Worm (Caenorhabditis elegans) whole organism, late embryonic: Measurements from ENCODE around the gene rga-9.

ENCODE experiments used
- C08G9.2 ChIP-seq: sonication (generic microtip); optimal IDR thresholded peaks from 2 replicates; lab custom pipeline; 2016; ENCODE audit warnings: mild to moderate bottlenecking, missing genetic modification characterization, moderate library complexity, missing compliant biosample characterization
- F13H6.1 ChIP-seq: sonication (generic microtip); optimal IDR thresholded peaks from 2 replicates; lab custom pipeline; 2016; ENCODE audit warnings: missing genetic modification characterization, missing compliant biosample characterization
- K09A11.1 ChIP-seq: sonication (generic microtip); optimal IDR thresholded peaks from 2 replicates; lab custom pipeline; 2017; ENCODE audit warnings: antibody characterized with exemption, mild to moderate bottlenecking, missing genetic modification characterization, missing compliant biosample characterization; ENCODE audit not compliant: insufficient read depth
- T23F11.4 ChIP-seq: fragments of 200-800 bp; sonication (Bioruptor generic); optimal IDR thresholded peaks from 2 replicates; lab custom pipeline; 2018; ENCODE audit warnings: mild to moderate bottlenecking, missing genetic modification characterization, missing compliant biosample characterization
- Y22D7AL.16 ChIP-seq: sonication (generic microtip); optimal IDR thresholded peaks from 2 replicates; lab custom pipeline; 2016; ENCODE audit warnings: missing genetic modification characterization, missing compliant biosample characterization
- ahr-1 ChIP-seq: sonication (generic microtip); optimal IDR thresholded peaks from 2 replicates; lab custom pipeline; 2016; ENCODE audit warnings: missing genetic modification characterization, missing compliant biosample characterization
- ceh-14 ChIP-seq: sonication (generic microtip); optimal IDR thresholded peaks from 2 replicates; lab custom pipeline; 2016; ENCODE audit warnings: missing genotype, missing genetic modification characterization, missing compliant biosample characterization
- ceh-22 ChIP-seq: sonication (generic microtip); optimal IDR thresholded peaks from 2 replicates; lab custom pipeline; 2017; ENCODE audit warnings: missing biosample characterization, missing genetic modification characterization
- ceh-31 ChIP-seq: sonication (generic microtip); optimal IDR thresholded peaks from 2 replicates; lab custom pipeline; 2016; ENCODE audit warnings: missing genetic modification characterization, missing compliant biosample characterization
- ceh-34 ChIP-seq: sonication (generic microtip); optimal IDR thresholded peaks from 2 replicates; lab custom pipeline; 2016; ENCODE audit warnings: mild to moderate bottlenecking, missing genetic modification characterization, missing compliant biosample characterization
- ceh-9 ChIP-seq: sonication (generic microtip); optimal IDR thresholded peaks from 2 replicates; lab custom pipeline; 2016; ENCODE audit warnings: mild to moderate bottlenecking, missing genetic modification characterization, inconsistent platforms, missing compliant biosample characterization
- elt-2 ChIP-seq: sonication (generic microtip); optimal IDR thresholded peaks from 2 replicates; lab custom pipeline; 2016; ENCODE audit warnings: missing genetic modification reagents, missing genetic modification characterization, missing compliant biosample characterization
- elt-4 ChIP-seq: sonication (generic microtip); optimal IDR thresholded peaks from 2 replicates; lab custom pipeline; 2016; ENCODE audit warnings: missing genetic modification characterization, missing compliant biosample characterization
- eyg-1 ChIP-seq: sonication (generic microtip); optimal IDR thresholded peaks from 2 replicates; lab custom pipeline; 2016; ENCODE audit warnings: missing genotype, missing genetic modification characterization, missing compliant biosample characterization
- fax-1 ChIP-seq: sonication (generic microtip); optimal IDR thresholded peaks from 2 replicates; lab custom pipeline; 2016; ENCODE audit warnings: missing genotype, missing genetic modification characterization, missing compliant biosample characterization
- fkh-10 ChIP-seq: fragments of 150-350 bp; optimal IDR thresholded peaks from 2 replicates; lab custom pipeline; 2014; ENCODE audit warnings: missing biosample characterization, missing genetic modification reagents, missing genetic modification characterization
- fkh-6 ChIP-seq: sonication (generic microtip); optimal IDR thresholded peaks from 2 replicates; lab custom pipeline; 2016; ENCODE audit warnings: missing genetic modification characterization, missing compliant biosample characterization
- hlh-15 ChIP-seq: sonication (generic microtip); optimal IDR thresholded peaks from 2 replicates; lab custom pipeline; 2016; ENCODE audit warnings: missing genetic modification characterization, missing compliant biosample characterization
- lim-6 ChIP-seq: sonication (generic microtip); optimal IDR thresholded peaks from 2 replicates; lab custom pipeline; 2016; ENCODE audit warnings: missing genetic modification characterization, missing compliant biosample characterization
- lin-11 ChIP-seq: fragments of 200-800 bp; sonication (Bioruptor generic); optimal IDR thresholded peaks from 2 replicates; lab custom pipeline; 2018; ENCODE audit warnings: mild to moderate bottlenecking, missing genetic modification characterization, missing compliant biosample characterization
- madf-2 ChIP-seq: sonication (generic microtip); optimal IDR thresholded peaks from 2 replicates; lab custom pipeline; 2017; ENCODE audit warnings: missing genetic modification characterization, missing compliant biosample characterization
- mec-3 ChIP-seq: sonication (generic microtip); optimal IDR thresholded peaks from 2 replicates; lab custom pipeline; 2016; ENCODE audit warnings: borderline replicate concordance, missing genetic modification characterization, missing compliant biosample characterization
- nfya-1 ChIP-seq: sonication (generic microtip); optimal IDR thresholded peaks from 2 replicates; lab custom pipeline; 2017; ENCODE audit warnings: missing genetic modification characterization, mild to moderate bottlenecking, missing compliant biosample characterization, antibody characterized with exemption, moderate library complexity
- nhr-11 ChIP-seq: fragments of 150-350 bp; optimal IDR thresholded peaks from 2 replicates; lab custom pipeline; 2014; ENCODE audit warnings: missing biosample characterization, missing genetic modification characterization
- nhr-232 ChIP-seq: sonication (generic microtip); optimal IDR thresholded peaks from 2 replicates; lab custom pipeline; 2016; ENCODE audit warnings: missing genetic modification characterization, missing compliant biosample characterization
- npax-4 ChIP-seq: sonication (generic microtip); optimal IDR thresholded peaks from 2 replicates; lab custom pipeline; 2016; ENCODE audit warnings: missing genetic modification characterization, missing compliant biosample characterization
- pat-9 ChIP-seq: fragments of 200-800 bp; sonication (Bioruptor generic); optimal IDR thresholded peaks from 2 replicates; lab custom pipeline; 2018; ENCODE audit warnings: mild to moderate bottlenecking, missing genetic modification characterization, moderate library complexity, missing compliant biosample characterization
- pros-1 ChIP-seq: fragments of 150-350 bp; optimal IDR thresholded peaks from 2 replicates; lab custom pipeline; 2014; ENCODE audit warnings: missing biosample characterization, missing genetic modification reagents, missing genetic modification characterization
- ref-2 ChIP-seq: sonication (generic microtip); optimal IDR thresholded peaks from 2 replicates; lab custom pipeline; 2016; ENCODE audit warnings: missing genetic modification characterization, missing compliant biosample characterization
- rnt-1 ChIP-seq: sonication (generic microtip); optimal IDR thresholded peaks from 2 replicates; lab custom pipeline; 2016; ENCODE audit warnings: missing genetic modification characterization, missing compliant biosample characterization
- sox-2 ChIP-seq: fragments of 200-800 bp; sonication (Bioruptor generic); IDR thresholded peaks from 2 replicates; pipeline ENCODE4 v1.3.6; 2022; ENCODE audit warnings: missing genetic modification reagents, missing genetic modification characterization, missing compliant biosample characterization
- tbx-2 ChIP-seq: sonication (generic microtip); optimal IDR thresholded peaks from 2 replicates; lab custom pipeline; 2016; ENCODE audit warnings: missing genetic modification characterization, missing compliant biosample characterization
- unc-42 ChIP-seq: sonication (generic microtip); optimal IDR thresholded peaks from 2 replicates; lab custom pipeline; 2016; ENCODE audit warnings: missing genotype, missing genetic modification characterization, missing compliant biosample characterization
- unc-55 ChIP-seq: sonication (generic microtip); optimal IDR thresholded peaks from 2 replicates; lab custom pipeline; 2017; ENCODE audit warnings: missing biosample characterization, missing genetic modification reagents, missing genetic modification characterization
- unc-86 ChIP-seq: sonication (generic microtip); optimal IDR thresholded peaks from 2 replicates; lab custom pipeline; 2016; ENCODE audit warnings: missing genetic modification characterization, missing compliant biosample characterization

The rga-9 gene

DNA sequence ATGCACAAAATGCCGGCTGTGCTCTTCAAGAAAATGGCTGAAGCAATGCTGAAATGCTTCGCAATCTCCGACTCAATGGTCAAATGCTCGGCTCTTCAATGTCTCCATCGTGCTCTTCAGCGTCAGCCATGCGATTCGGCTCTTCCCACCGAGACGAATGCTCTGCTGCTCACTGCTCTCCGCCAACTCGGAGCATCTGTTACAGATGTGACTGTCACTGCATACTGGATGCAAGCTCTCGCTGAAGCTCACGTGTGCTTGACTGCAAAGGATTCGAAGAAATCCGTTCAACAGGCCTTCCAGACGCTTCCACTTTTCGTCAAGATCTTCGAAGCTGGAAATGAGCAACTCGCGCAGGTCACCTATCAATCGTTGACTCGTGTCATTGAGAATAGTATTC is 30.9 kb upstream of the rga-9 start:
- no peak for TF ChIP-seq eyg-1 (tag; lab: Kevin White, UChicago)
- no peak for TF ChIP-seq tbx-2 (tag; lab: Kevin White, UChicago)
- no peak for TF ChIP-seq ceh-9 (tag; lab: Kevin White, UChicago)
- no peak for TF ChIP-seq ceh-22 (tag; lab: Kevin White, UChicago)
- no peak for TF ChIP-seq unc-42 (tag; lab: Kevin White, UChicago)
- no peak for TF ChIP-seq fkh-6 (tag; lab: Kevin White, UChicago)
- no peak for TF ChIP-seq hlh-15 (tag; lab: Kevin White, UChicago)
- no peak for TF ChIP-seq lin-11 (tag; lab: Kevin White, UChicago)
- no peak for TF ChIP-seq npax-4 (tag; lab: Kevin White, UChicago)
- TF ChIP-seq nhr-232 (tag; lab: Kevin White, UChicago): no peak
- no peak for TF ChIP-seq ceh-34
- TF ChIP-seq C08G9.2 (tag; lab: Kevin White, UChicago): no peak
- no peak for TF ChIP-seq pat-9
- no peak for TF ChIP-seq Y22D7AL.16 (tag; lab: Kevin White, UChicago)
- no peak for TF ChIP-seq fkh-10 (GFP tag; lab: Kevin White, UChicago)
- TF ChIP-seq K09A11.1 (tag; lab: Kevin White, UChicago): no peak
- no peak for TF ChIP-seq madf-2 (tag; lab: Kevin White, UChicago)
- no peak for TF ChIP-seq pros-1 (tag; lab: Kevin White, UChicago)
- no peak for TF ChIP-seq T23F11.4

DNA sequence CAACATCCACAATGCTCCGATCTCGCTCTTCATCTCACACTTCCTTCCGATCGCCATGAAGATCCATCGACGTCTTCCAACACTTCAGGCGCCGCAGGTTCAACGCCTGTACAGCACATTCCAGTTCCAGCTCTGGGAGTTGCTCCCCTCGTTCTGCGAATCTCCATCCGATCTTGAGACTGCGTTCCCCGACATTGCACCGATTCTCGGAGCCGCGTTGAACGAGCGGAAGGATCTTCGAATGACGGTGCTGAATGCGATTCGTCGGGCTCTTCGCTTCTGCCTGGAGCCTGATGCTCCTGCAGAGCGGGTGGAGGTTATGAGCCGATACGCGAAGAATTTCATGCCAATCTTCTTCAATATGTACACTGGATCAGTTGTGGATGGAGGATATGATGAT is 28.3 kb upstream of the rga-9 start:
- TF ChIP-seq mec-3 (peak; percentile 46), ceh-9 (tag; lab: Kevin White, UChicago) (no peak)

DNA sequence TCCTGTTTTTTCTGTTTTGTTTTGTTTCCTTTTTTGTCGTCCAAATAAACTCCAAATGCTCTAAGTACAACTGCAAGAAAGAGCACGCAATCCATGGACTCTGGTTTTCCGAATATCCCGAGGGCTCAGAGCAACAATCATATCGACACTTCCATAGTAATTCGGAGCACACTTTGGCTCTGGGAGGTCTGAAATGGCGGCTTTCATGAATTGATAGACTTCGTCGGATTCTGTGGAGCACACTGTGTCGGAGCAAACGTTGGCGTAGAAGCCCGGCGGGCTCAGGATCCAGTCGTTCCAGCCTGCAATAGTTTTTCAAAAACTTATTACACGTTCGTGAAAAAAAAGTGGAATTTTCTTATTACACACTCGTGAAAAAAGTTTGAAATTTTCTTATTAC is 23.1 kb upstream of the rga-9 start:
- TF ChIP-seq nhr-11 (tag; lab: Kevin White, UChicago): no peak
- no peak for TF ChIP-seq elt-4 (tag; lab: Kevin White, UChicago)
- no peak for TF ChIP-seq fax-1
- TF ChIP-seq F13H6.1 (tag; lab: Kevin White, UChicago): no peak
- no peak for TF ChIP-seq mec-3
- no peak for TF ChIP-seq ref-2 (tag; lab: Kevin White, UChicago)
- no peak for TF ChIP-seq rnt-1 (tag; lab: Kevin White, UChicago)
- no peak for TF ChIP-seq nhr-232 (tag; lab: Kevin White, UChicago)

- TF ChIP-seq ahr-1 (tag; lab: Kevin White, UChicago) (no peak), sox-2 (no peak), elt-2 (tag; lab: Kevin White, UChicago) (peak; percentile 68)
Measured at ce11 chrII:15251593-15251992, 16.4 kb upstream of the rga-9 start, which contains the start of gene tig-3. tig-3 (minus strand) TSS chrII:15251792.

ce11 chrII:15253980-15254493 is 14.0 kb upstream of the rga-9 start:
- TF ChIP-seq T23F11.4 (no peak), unc-55 (GFP tag; lab: Kevin White, UChicago) (no peak), ceh-14 (peak; percentile 82), lim-6 (peak; percentile 71), elt-4 (tag; lab: Kevin White, UChicago) (no peak), unc-86 (tag; lab: Kevin White, UChicago) (no peak), nfya-1 (tag; lab: Kevin White, UChicago) (peak; percentile 43), unc-42 (tag; lab: Kevin White, UChicago) (peak; percentile 98), fkh-10 (GFP tag; lab: Kevin White, UChicago) (no peak), ceh-31 (tag; lab: Kevin White, UChicago) (peak; percentile 44), ref-2 (tag; lab: Kevin White, UChicago) (peak; percentile 31)
